Worm (Caenorhabditis elegans): Measurements from ENCODE around the gene warf-1.

Gene warf-1

DNA sequence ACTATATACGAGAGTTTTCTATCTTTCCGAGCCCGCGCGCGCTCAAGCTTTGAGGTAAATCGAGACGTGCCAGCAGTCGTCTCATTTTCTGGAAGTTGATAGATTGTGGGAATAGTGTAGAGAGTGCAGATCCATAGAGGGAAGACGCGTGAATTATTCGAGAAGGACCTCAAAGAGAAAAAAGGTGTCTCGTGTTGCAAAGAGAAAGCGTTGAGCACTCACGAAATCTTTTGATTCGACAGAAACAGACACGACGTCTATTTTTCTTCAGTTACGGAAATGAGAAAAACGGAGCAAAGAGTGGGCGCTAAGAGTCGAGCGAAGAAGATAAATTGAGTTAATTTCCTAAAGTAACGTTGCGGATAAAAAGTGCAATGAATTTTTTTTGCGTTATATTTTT, 10.7 kb upstream of the warf-1 start:
- TF ChIP-seq unc-86 (tag; optimal IDR thresholded peaks at IDR 0.05) (peak; percentile 71), rnt-1 (tag; optimal IDR thresholded peaks at IDR 0.05) (no peak), pqm-1 (tag; optimal IDR thresholded peaks at IDR 0.05) (no peak), nhr-47 (tag; optimal IDR thresholded peaks at IDR 0.05) (peak; percentile 31), lin-14 (GFP tag; optimal IDR thresholded peaks at IDR 0.05) (peak; percentile 63), efl-1 (optimal IDR thresholded peaks at IDR 0.05) (peak in 1 of 2 experiments; percentile 11), efl-1 (GFP tag; optimal IDR thresholded peaks at IDR 0.05 in 1 of 2) (no peak), alr-1 (tag; optimal IDR thresholded peaks at IDR 0.05; ENCODE audit: borderline replicate concordance) (no peak), nhr-71 (tag; optimal IDR thresholded peaks at IDR 0.05) (peak; percentile 13), lsy-2 (tag; optimal IDR thresholded peaks at IDR 0.05) (peak in 1 of 2 experiments; percentile 3), ceh-82 (tag; optimal IDR thresholded peaks at IDR 0.05) (peak in 1 of 3 experiments; percentile 20), aly-2 (tag; optimal IDR thresholded peaks at IDR 0.05) (peak; percentile 81), egl-13 (tag; optimal IDR thresholded peaks at IDR 0.05) (peak; percentile 60), fkh-10 (GFP tag; optimal IDR thresholded peaks at IDR 0.05) (peak; percentile 36), swsn-7 (tag; optimal IDR thresholded peaks at IDR 0.05) (peak; percentile 15), ceh-8 (GFP tag; optimal IDR thresholded peaks at IDR 0.05) (no peak)

DNA sequence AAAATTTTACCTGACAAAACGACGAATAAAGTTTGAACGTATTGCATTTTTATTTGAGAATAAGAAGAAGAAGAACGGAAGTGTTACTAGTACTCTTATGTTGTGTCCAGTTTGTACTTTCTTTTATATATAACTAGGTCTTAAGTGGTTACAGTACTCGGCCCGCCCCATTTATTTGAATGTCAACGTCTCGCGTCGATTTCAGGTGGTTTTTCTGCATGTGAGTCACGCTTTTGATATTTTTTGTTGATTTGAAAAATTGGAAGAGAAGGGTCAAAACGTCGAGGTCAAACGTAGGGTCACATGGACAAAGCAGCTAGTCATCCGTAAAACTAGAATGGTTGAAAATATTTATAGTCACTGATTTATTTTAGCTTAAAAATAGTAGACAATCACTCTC, 5.6 kb upstream of the warf-1 start, which contains the start of gene F45E4.5:
TSS of gene F45E4.5 (minus strand) at position 101 of the 400 bp plus-strand sequence.
- TF ChIP-seq efl-1 (optimal IDR thresholded peaks at IDR 0.05), result no peak
- peak in 1 of 2 experiments; percentile 2 for TF ChIP-seq efl-1 (GFP tag; optimal IDR thresholded peaks at IDR 0.05 in 1 of 2)
- TF ChIP-seq lin-14 (GFP tag; optimal IDR thresholded peaks at IDR 0.05), result no peak

DNA sequence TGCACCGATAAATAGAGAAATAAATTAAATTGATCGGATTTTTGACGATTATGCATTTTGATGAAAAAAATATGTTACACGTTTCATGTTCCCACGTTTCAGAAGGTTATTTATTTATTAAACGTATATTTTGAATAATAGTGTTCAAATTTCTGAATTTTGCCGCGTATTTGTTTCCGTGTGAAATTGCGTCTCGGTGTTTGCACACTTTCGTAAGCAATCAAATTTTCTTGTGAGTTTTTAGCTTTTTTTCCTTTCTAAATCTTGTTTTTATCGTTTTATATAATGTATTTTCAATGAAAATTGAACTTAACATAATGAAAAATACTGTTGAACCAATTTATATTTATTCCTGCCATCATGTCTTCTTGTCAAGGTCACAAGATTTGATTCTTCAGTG, 2.1 kb upstream of the warf-1 start, which contains the start of gene F45E4.6:
TSS of gene F45E4.6 (minus strand) at position 14 of the 400 bp plus-strand sequence.
- TF ChIP-seq ceh-82 (tag; optimal IDR thresholded peaks at IDR 0.05), result peak in 2 of 3 experiments; percentile 34 to 45
- TF ChIP-seq mdl-1 (tag; optimal IDR thresholded peaks at IDR 0.05), result no peak
- TF ChIP-seq swsn-7 (tag; optimal IDR thresholded peaks at IDR 0.05), result peak; percentile 54
- TF ChIP-seq nhr-90 (tag; optimal IDR thresholded peaks at IDR 0.05; ENCODE audit: poor library complexity), result peak; percentile 44
- no peak for TF ChIP-seq isw-1 (GFP tag; IDR thresholded peaks at IDR 0.05)
- no peak for TF ChIP-seq tlp-1 (tag; optimal IDR thresholded peaks at IDR 0.05)
- TF ChIP-seq nhr-47 (tag; optimal IDR thresholded peaks at IDR 0.05), result peak; percentile 59
- TF ChIP-seq irx-1 (tag; optimal IDR thresholded peaks at IDR 0.05), result peak; percentile 36
- no peak for TF ChIP-seq nhr-237 (tag; optimal IDR thresholded peaks at IDR 0.05)
- peak; percentile 92 to 95 for TF ChIP-seq lin-35 (GFP tag; optimal IDR thresholded peaks at IDR 0.05)
- peak; percentile 4 for TF ChIP-seq skn-1 (tag; optimal IDR thresholded peaks at IDR 0.05)
- no peak for TF ChIP-seq alr-1 (tag; optimal IDR thresholded peaks at IDR 0.05; ENCODE audit: borderline replicate concordance)
- TF ChIP-seq snu-23 (GFP tag; optimal IDR thresholded peaks at IDR 0.05), result peak; percentile 54
- peak; percentile 49 for TF ChIP-seq xbp-1 (tag; optimal IDR thresholded peaks at IDR 0.05)
- peak; percentile 22; the same call in 1 of the 2 replicates for TF ChIP-seq nhr-19 (GFP tag; conservative IDR thresholded peaks at IDR 0.05)
- TF ChIP-seq rnt-1 (tag; optimal IDR thresholded peaks at IDR 0.05), result peak; percentile 20
- peak; percentile 53 for TF ChIP-seq nhr-71 (tag; optimal IDR thresholded peaks at IDR 0.05)
- TF ChIP-seq fkh-8 (tag; optimal IDR thresholded peaks at IDR 0.05), result peak; percentile 35
- peak; percentile 60 to 72 for TF ChIP-seq lsy-2 (tag; optimal IDR thresholded peaks at IDR 0.05)
- TF ChIP-seq nhr-20 (tag; optimal IDR thresholded peaks at IDR 0.05), result peak; percentile 53
- peak; percentile 22 for TF ChIP-seq unc-86 (tag; optimal IDR thresholded peaks at IDR 0.05)
- peak; percentile 43 for TF ChIP-seq lin-14 (GFP tag; optimal IDR thresholded peaks at IDR 0.05)
- no peak for TF ChIP-seq ztf-11 (tag; optimal IDR thresholded peaks at IDR 0.05)
- peak; percentile 93 to 94 for TF ChIP-seq efl-1 (optimal IDR thresholded peaks at IDR 0.05)
- peak; percentile 94 to 99 for TF ChIP-seq efl-1 (GFP tag; optimal IDR thresholded peaks at IDR 0.05 in 1 of 2)
- peak; percentile 13 for TF ChIP-seq lin-15B (tag; optimal IDR thresholded peaks at IDR 0.05)
- peak; percentile 38 for TF ChIP-seq tbx-2 (tag; optimal IDR thresholded peaks at IDR 0.05)
- TF ChIP-seq snpc-4 (tag; optimal IDR thresholded peaks at IDR 0.05), result peak; percentile 3
- peak; percentile 13 for TF ChIP-seq egl-13 (tag; optimal IDR thresholded peaks at IDR 0.05)
- TF ChIP-seq nhr-12 (tag; optimal IDR thresholded peaks at IDR 0.05), result no peak
- TF ChIP-seq dpl-1 (GFP tag; optimal IDR thresholded peaks at IDR 0.05), result peak; percentile 87 to 94 (median 91)
- no peak for TF ChIP-seq fkh-10 (GFP tag; optimal IDR thresholded peaks at IDR 0.05)
- no peak for TF ChIP-seq blmp-1 (tag; optimal IDR thresholded peaks at IDR 0.05)
- TF ChIP-seq hpl-2 (GFP tag; optimal IDR thresholded peaks at IDR 0.05), result no peak
- peak; percentile 68 for TF ChIP-seq mep-1 (tag; optimal IDR thresholded peaks at IDR 0.05)
- TF ChIP-seq elt-2 (tag; optimal IDR thresholded peaks at IDR 0.05), result no peak
- TF ChIP-seq F16B12.6 (tag; optimal IDR thresholded peaks at IDR 0.05), result peak; percentile 86
- TF ChIP-seq fos-1 (tag; optimal IDR thresholded peaks at IDR 0.05), result no peak
